Worm (Caenorhabditis elegans): ENCODE data around the gene F35B3.4.
A peak's percentile ranks its signal among the peaks of the same experiment; 100 is the strongest.

F35B3.4 gene

ce11 chrX:17041571-17041970, 20.8 kb upstream of the F35B3.4 start:
- TF ChIP-seq daf-16 (GFP tag; optimal IDR thresholded peaks at IDR 0.05) (peak in 1 of 2 experiments; percentile 53), daf-16 (tag; optimal IDR thresholded peaks at IDR 0.05) (no peak), nhr-237 (tag; optimal IDR thresholded peaks at IDR 0.05) (no peak), egl-43 (GFP tag; IDR thresholded peaks at IDR 0.05) (no peak), egl-27 (tag; optimal IDR thresholded peaks at IDR 0.05) (no peak), dmd-9 (GFP tag; IDR thresholded peaks at IDR 0.05) (no peak), daf-8 (GFP tag; IDR thresholded peaks at IDR 0.05) (no peak), attf-4 (tag; optimal IDR thresholded peaks at IDR 0.05) (no peak), F26F4.8 (GFP tag; conservative IDR thresholded peaks at IDR 0.05) (no peak), vab-7 (GFP tag; IDR thresholded peaks at IDR 0.05) (no peak), fkh-10 (GFP tag; optimal IDR thresholded peaks at IDR 0.05) (no peak), dmd-6 (GFP tag; IDR thresholded peaks at IDR 0.05) (no peak), jun-1 (tag; optimal IDR thresholded peaks at IDR 0.05) (no peak), zip-2 (tag; optimal IDR thresholded peaks at IDR 0.05) (no peak), unc-62 (GFP tag; optimal IDR thresholded peaks at IDR 0.05 in 1 of 2) (peak in 1 of 2 experiments; percentile 97), unc-62 (tag; optimal IDR thresholded peaks at IDR 0.05) (no peak)

ce11 chrX:17038616-17039015, 17.9 kb upstream of the F35B3.4 start:
- TF ChIP-seq mep-1 (tag; optimal IDR thresholded peaks at IDR 0.05) (no peak), php-3 (GFP tag; IDR thresholded peaks at IDR 0.05) (no peak), lin-39 (tag; optimal IDR thresholded peaks at IDR 0.05) (no peak), R02D3.7 (tag; optimal IDR thresholded peaks at IDR 0.05) (no peak), nhr-48 (tag; optimal IDR thresholded peaks at IDR 0.05) (no peak), arid-1 (GFP tag; conservative IDR thresholded peaks at IDR 0.05) (no peak), hlh-11 (tag; optimal IDR thresholded peaks at IDR 0.05) (no peak), vab-7 (GFP tag; IDR thresholded peaks at IDR 0.05) (no peak), set-16 (GFP tag; IDR thresholded peaks at IDR 0.05) (no peak), zip-11 (GFP tag; IDR thresholded peaks at IDR 0.05) (no peak), gei-8 (GFP tag; optimal IDR thresholded peaks at IDR 0.05) (no peak), Y75B8A.6 (GFP tag; IDR thresholded peaks at IDR 0.05) (no peak), sdz-12 (GFP tag; optimal IDR thresholded peaks at IDR 0.05) (no peak), daf-12 (tag; optimal IDR thresholded peaks at IDR 0.05) (no peak), ZK546.5 (tag; optimal IDR thresholded peaks at IDR 0.05) (no peak), egl-27 (tag; optimal IDR thresholded peaks at IDR 0.05) (no peak), ceh-20 (GFP tag; IDR thresholded peaks at IDR 0.05) (no peak), mxl-3 (GFP tag; optimal IDR thresholded peaks at IDR 0.05) (no peak), duxl-1 (tag; optimal IDR thresholded peaks at IDR 0.05; ENCODE audit: poor library complexity) (no peak), dmd-8 (GFP tag; IDR thresholded peaks at IDR 0.05) (no peak)

DNA sequence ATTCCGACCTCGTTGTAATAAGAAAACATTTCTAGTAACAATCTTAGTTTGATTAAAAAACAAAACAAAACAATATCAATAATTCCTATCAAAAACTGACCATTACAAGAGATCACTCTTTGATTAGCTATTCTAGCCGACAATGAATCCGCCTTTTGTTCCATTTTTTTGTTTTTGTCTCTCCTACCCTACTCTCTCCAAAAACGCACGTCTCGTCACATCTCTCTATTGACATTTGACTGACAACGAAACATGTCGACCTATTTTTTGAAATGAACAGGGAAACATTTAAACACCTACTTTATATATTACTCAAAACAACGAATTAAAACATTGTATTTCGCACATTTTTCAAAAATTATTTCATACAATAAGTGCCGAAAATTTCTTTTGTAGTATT, 14.0 kb upstream of the F35B3.4 start:
- peak in 1 of 2 experiments; percentile 65 for TF ChIP-seq unc-62 (GFP tag; optimal IDR thresholded peaks at IDR 0.05 in 1 of 2)
- no peak for TF ChIP-seq unc-62 (tag; optimal IDR thresholded peaks at IDR 0.05)
- TF ChIP-seq nhr-28 (tag; optimal IDR thresholded peaks at IDR 0.05), result peak; percentile 3
- TF ChIP-seq hlh-30 (tag; optimal IDR thresholded peaks at IDR 0.05; ENCODE audit: insufficient read depth), result no peak
- TF ChIP-seq ceh-32 (tag; optimal IDR thresholded peaks at IDR 0.05; ENCODE audit: poor library complexity), result no peak

DNA sequence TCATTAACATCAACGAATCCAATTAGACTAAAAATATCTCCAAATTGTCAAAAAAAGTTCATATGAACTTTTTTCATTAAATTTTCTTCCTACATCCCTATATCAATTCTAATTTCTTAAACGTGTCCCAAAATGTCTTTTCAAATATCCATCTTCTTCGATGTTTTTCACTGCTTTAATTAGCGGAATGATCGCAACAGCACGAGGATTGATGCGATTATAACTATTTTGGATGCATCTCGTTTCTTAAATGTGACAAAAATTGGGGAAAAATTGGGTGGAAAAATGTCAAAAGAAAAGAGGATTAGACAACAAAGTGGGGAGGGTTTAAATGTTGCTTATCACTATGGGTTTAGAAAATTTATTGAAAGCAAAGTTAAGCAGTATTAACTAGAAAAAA, 13.4 kb upstream of the F35B3.4 start:
- TF ChIP-seq hlh-30 (tag; optimal IDR thresholded peaks at IDR 0.05; ENCODE audit: insufficient read depth) (peak; percentile 2), Y48G9A.11 (GFP tag; IDR thresholded peaks at IDR 0.05) (no peak), nhr-102 (tag; optimal IDR thresholded peaks at IDR 0.05) (no peak), ZK546.5 (tag; optimal IDR thresholded peaks at IDR 0.05) (no peak)
